Fruit fly (Drosophila melanogaster) whole organism, prepupa: ENCODE measurements around the gene ball.

ENCODE experiments used
- Blimp-1 ChIP-seq: fragments of 200-800 bp; sonication (Bioruptor generic); optimal IDR thresholded peaks from 3 replicates; lab custom pipeline; 2017; ENCODE audit warnings: missing biosample characterization, missing genetic modification characterization, mild to moderate bottlenecking, moderate library complexity, missing genetic modification reagents
- CG10631 ChIP-seq: fragments of 200-800 bp; sonication (Bioruptor generic); optimal IDR thresholded peaks from 2 replicates; lab custom pipeline; 2016; ENCODE audit warnings: missing biosample characterization, missing genetic modification characterization
- CG10669 ChIP-seq: fragments of 200-800 bp; sonication (Bioruptor generic); optimal IDR thresholded peaks from 3 replicates; lab custom pipeline; 2018; ENCODE audit warnings: missing biosample characterization, mild to moderate bottlenecking, missing genetic modification characterization, moderate library complexity
- CG11294 ChIP-seq: fragments of 200-800 bp; sonication (Bioruptor generic); IDR thresholded peaks from 2 replicates; pipeline ENCODE4 v1.3.6; 2022; ENCODE audit warnings: missing biosample characterization, missing genetic modification characterization
- CG11762 ChIP-seq: fragments of 200-800 bp; sonication (Bioruptor generic); optimal IDR thresholded peaks from 3 replicates; lab custom pipeline; 2016; ENCODE audit warnings: missing biosample characterization, missing genetic modification characterization; ENCODE audit not compliant: insufficient read depth
- CG11902 ChIP-seq: fragments of 200-800 bp; sonication (Bioruptor generic); optimal IDR thresholded peaks from 3 replicates; lab custom pipeline; 2016; ENCODE audit warnings: missing biosample characterization, missing genetic modification characterization
- CG15336 ChIP-seq: fragments of 200-800 bp; sonication (Bioruptor generic); IDR thresholded peaks from 2 replicates; pipeline ENCODE4 v1.3.6; 2022; ENCODE audit warnings: missing biosample characterization, missing genetic modification characterization
- CG1621 ChIP-seq: fragments of 200-800 bp; sonication (Bioruptor generic); optimal IDR thresholded peaks from 3 replicates; lab custom pipeline; 2018; ENCODE audit warnings: missing biosample characterization, mild to moderate bottlenecking, missing genetic modification characterization
- CG16779 ChIP-seq: fragments of 200-800 bp; sonication (Bioruptor generic); optimal IDR thresholded peaks from 3 replicates; lab custom pipeline; 2017; ENCODE audit warnings: missing biosample characterization, mild to moderate bottlenecking, missing genetic modification characterization
- CG3032 ChIP-seq: fragments of 200-800 bp; optimal IDR thresholded peaks from 2 replicates; lab custom pipeline; 2019; ENCODE audit warnings: missing biosample characterization, mild to moderate bottlenecking, missing genetic modification characterization, moderate library complexity
- CG31627 ChIP-seq: fragments of 200-800 bp; sonication (Bioruptor generic); optimal IDR thresholded peaks from 3 replicates; lab custom pipeline; 2016; ENCODE audit warnings: missing biosample characterization, missing genetic modification characterization
- CG32006 ChIP-seq: fragments of 200-800 bp; sonication (Bioruptor generic); optimal IDR thresholded peaks from 3 replicates; lab custom pipeline; 2017; ENCODE audit warnings: missing biosample characterization, mild to moderate bottlenecking, missing genetic modification characterization
- CG34406 ChIP-seq: fragments of 200-800 bp; sonication (Bioruptor generic); optimal IDR thresholded peaks from 3 replicates; lab custom pipeline; 2016; ENCODE audit warnings: missing biosample characterization, missing genetic modification characterization
- CG3919 ChIP-seq: fragments of 200-800 bp; sonication (Bioruptor generic); optimal IDR thresholded peaks from 3 replicates; lab custom pipeline; 2016; ENCODE audit warnings: missing biosample characterization, missing genetic modification characterization
- CG6792 ChIP-seq: fragments of 200-800 bp; sonication (Bioruptor generic); optimal IDR thresholded peaks from 3 replicates; lab custom pipeline; 2016; ENCODE audit warnings: missing biosample characterization, missing genetic modification characterization
- CG6808 ChIP-seq: fragments of 200-800 bp; sonication (Bioruptor generic); optimal IDR thresholded peaks from 3 replicates; lab custom pipeline; 2017; ENCODE audit warnings: missing biosample characterization, missing genetic modification characterization, mild to moderate bottlenecking, moderate library complexity, missing genetic modification reagents
- CG6854 ChIP-seq: fragments of 200-800 bp; sonication (Bioruptor generic); optimal IDR thresholded peaks from 2 replicates; lab custom pipeline; 2017; ENCODE audit warnings: missing biosample characterization, mild to moderate bottlenecking, missing genetic modification characterization
- CG7368 ChIP-seq: fragments of 200-800 bp; sonication (Bioruptor generic); optimal IDR thresholded peaks from 3 replicates; lab custom pipeline; 2016; ENCODE audit warnings: missing biosample characterization, missing genetic modification characterization
- CG8319 ChIP-seq: fragments of 200-800 bp; sonication (Bioruptor generic); optimal IDR thresholded peaks from 3 replicates; lab custom pipeline; 2016; ENCODE audit warnings: missing biosample characterization, missing genetic modification characterization
- CG8632 ChIP-seq: fragments of 200-800 bp; sonication (Bioruptor generic); optimal IDR thresholded peaks from 3 replicates; lab custom pipeline; 2016; ENCODE audit warnings: missing biosample characterization, missing genetic modification characterization
- CG9139 ChIP-seq: fragments of 200-800 bp; sonication (Bioruptor generic); optimal IDR thresholded peaks from 3 replicates; lab custom pipeline; 2017; ENCODE audit warnings: missing biosample characterization, mild to moderate bottlenecking, missing genetic modification characterization
- Eip75B ChIP-seq: fragments of 200-800 bp; sonication (Bioruptor generic); optimal IDR thresholded peaks from 3 replicates; lab custom pipeline; 2016; ENCODE audit warnings: missing biosample characterization, missing genetic modification characterization
- Eip78C ChIP-seq: fragments of 200-800 bp; sonication (Bioruptor generic); peaks from one replicate; lab custom pipeline; 2016; ENCODE audit warnings: missing biosample characterization, missing genetic modification characterization
- Eip93F ChIP-seq: fragments of 200-800 bp; sonication (Bioruptor generic); optimal IDR thresholded peaks from 2 replicates; lab custom pipeline; 2016; ENCODE audit warnings: missing biosample characterization, mild to moderate bottlenecking, missing genetic modification characterization
- Ets21C ChIP-seq: fragments of 200-800 bp; sonication (Bioruptor generic); optimal IDR thresholded peaks from 3 replicates; lab custom pipeline; 2016; ENCODE audit warnings: missing biosample characterization, missing genetic modification characterization
- Gug ChIP-seq: fragments of 200-800 bp; sonication (Bioruptor generic); IDR thresholded peaks from 2 replicates; pipeline ENCODE4 v1.3.6; 2022; ENCODE audit warnings: missing biosample characterization, missing genetic modification characterization
- Hr39 ChIP-seq: fragments of 200-800 bp; sonication (Bioruptor generic); optimal IDR thresholded peaks from 2 replicates; lab custom pipeline; 2016; ENCODE audit warnings: missing biosample characterization, missing genetic modification characterization
- Hr4 ChIP-seq: fragments of 200-800 bp; sonication (Bioruptor generic); optimal IDR thresholded peaks from 3 replicates; lab custom pipeline; 2016; ENCODE audit warnings: missing biosample characterization, missing genetic modification characterization
- Met ChIP-seq: fragments of 200-800 bp; sonication (Bioruptor generic); optimal IDR thresholded peaks from 3 replicates; lab custom pipeline; 2016; ENCODE audit warnings: missing biosample characterization, missing genetic modification characterization
- OdsH ChIP-seq: fragments of 200-800 bp; sonication (Bioruptor generic); optimal IDR thresholded peaks from 3 replicates; lab custom pipeline; 2016; ENCODE audit warnings: missing biosample characterization, missing genetic modification characterization
- Smox ChIP-seq: fragments of 200-800 bp; sonication (Bioruptor generic); optimal IDR thresholded peaks from 3 replicates; lab custom pipeline; 2016; ENCODE audit warnings: missing biosample characterization, missing genetic modification characterization
- Sox102F ChIP-seq: fragments of 200-800 bp; sonication (Bioruptor generic); optimal IDR thresholded peaks from 2 replicates; lab custom pipeline; 2016; ENCODE audit warnings: missing biosample characterization, mild to moderate bottlenecking, missing genetic modification characterization
- Sox14 ChIP-seq: fragments of 200-800 bp; sonication (Bioruptor generic); optimal IDR thresholded peaks from 3 replicates; lab custom pipeline; 2016; ENCODE audit warnings: missing biosample characterization, missing genetic modification characterization
- Sox15 ChIP-seq: fragments of 200-800 bp; sonication (Bioruptor generic); optimal IDR thresholded peaks from 3 replicates; lab custom pipeline; 2016; ENCODE audit warnings: missing biosample characterization, missing genetic modification characterization
- acj6 ChIP-seq: fragments of 200-800 bp; sonication (Bioruptor generic); optimal IDR thresholded peaks from 3 replicates; lab custom pipeline; 2016; ENCODE audit warnings: missing biosample characterization, missing genetic modification characterization
- dsx ChIP-seq: fragments of 200-800 bp; optimal IDR thresholded peaks from 3 replicates; lab custom pipeline; 2019; ENCODE audit warnings: missing biosample characterization, mild to moderate bottlenecking, missing genetic modification characterization, moderate library complexity; ENCODE audit not compliant: poor library complexity, severe bottlenecking
- fd59A ChIP-seq: fragments of 200-800 bp; sonication (Bioruptor generic); optimal IDR thresholded peaks from 2 replicates; lab custom pipeline; 2017; ENCODE audit warnings: missing biosample characterization, mild to moderate bottlenecking, missing genetic modification characterization, missing genetic modification reagents
- fd85E ChIP-seq: fragments of 200-800 bp; sonication (Bioruptor generic); optimal IDR thresholded peaks from 3 replicates; lab custom pipeline; 2016; ENCODE audit warnings: missing biosample characterization, missing genetic modification characterization
- fkh ChIP-seq: fragments of 200-800 bp; sonication (Bioruptor generic); optimal IDR thresholded peaks from 3 replicates; lab custom pipeline; 2017; ENCODE audit warnings: missing biosample characterization, mild to moderate bottlenecking, missing genetic modification characterization, moderate library complexity
- lz ChIP-seq: fragments of 200-800 bp; sonication (Bioruptor generic); optimal IDR thresholded peaks from 3 replicates; lab custom pipeline; 2016; ENCODE audit warnings: missing biosample characterization, missing genetic modification characterization
- net ChIP-seq: fragments of 200-800 bp; sonication (Bioruptor generic); optimal IDR thresholded peaks from 3 replicates; lab custom pipeline; 2016; ENCODE audit warnings: missing biosample characterization, missing genetic modification characterization
- pdm3 ChIP-seq: fragments of 200-800 bp; sonication (Bioruptor generic); optimal IDR thresholded peaks from 3 replicates; lab custom pipeline; 2016; ENCODE audit warnings: missing biosample characterization, missing genetic modification characterization
- salr ChIP-seq, 2 experiments: fragments of 200-800 bp; sonication (Bioruptor generic); optimal IDR thresholded peaks; 3 replicates each; lab custom pipeline; 2016 to 2018; ENCODE audit warnings: missing biosample characterization in 2 of 2, missing genetic modification characterization in 2 of 2, mild to moderate bottlenecking in 1 of 2
- spab ChIP-seq: fragments of 200-800 bp; sonication (Bioruptor generic); optimal IDR thresholded peaks from 2 replicates; lab custom pipeline; 2017; ENCODE audit warnings: missing biosample characterization, mild to moderate bottlenecking, missing genetic modification characterization, missing genetic modification reagents
- ss ChIP-seq, 2 experiments: fragments of 200-800 bp; sonication (Bioruptor generic); optimal IDR thresholded peaks; 2 replicates in 1 of 2; 3 replicates in 1 of 2; lab custom pipeline; 2017 to 2018; ENCODE audit warnings: mild to moderate bottlenecking in 2 of 2, missing biosample characterization in 2 of 2, missing genetic modification characterization in 2 of 2, moderate library complexity in 1 of 2
- svp ChIP-seq: fragments of 200-800 bp; sonication (Bioruptor generic); peaks from one replicate; lab custom pipeline; 2016; ENCODE audit warnings: missing biosample characterization, missing genetic modification characterization
- vri ChIP-seq: fragments of 200-800 bp; sonication (Bioruptor generic); optimal IDR thresholded peaks from 3 replicates; lab custom pipeline; 2016; ENCODE audit warnings: missing biosample characterization, mild to moderate bottlenecking, missing genetic modification characterization

Gene ball

DNA sequence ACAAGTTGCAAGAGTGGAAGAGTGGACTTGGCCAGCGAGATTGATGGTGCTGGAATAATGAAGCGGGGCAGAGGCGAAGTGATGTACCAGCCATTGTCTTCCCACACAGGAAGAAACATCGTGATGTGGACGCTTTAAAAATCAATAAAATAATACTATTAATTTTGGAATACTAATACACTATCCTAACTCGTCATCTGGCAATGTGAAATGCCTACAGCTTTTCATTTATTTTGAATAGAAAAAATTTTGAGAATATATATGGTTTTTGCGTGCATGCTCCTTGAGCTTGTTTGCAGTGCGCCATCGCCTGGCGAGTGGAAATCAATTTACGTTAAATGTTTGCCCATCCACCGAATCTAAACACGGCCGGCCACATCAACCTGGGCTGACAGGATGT, 34.7 kb downstream of the ball start (continued):
- TF ChIP-seq Met (GFP tag; lab: Kevin White, UChicago): peak; percentile 15
- peak; percentile 39 for TF ChIP-seq svp (GFP tag; lab: Kevin White, UChicago)
- TF ChIP-seq Sox102F (GFP tag; lab: Kevin White, UChicago): no peak
- TF ChIP-seq CG8319 (GFP tag; lab: Kevin White, UChicago): peak; percentile 7
- peak; percentile 62 for TF ChIP-seq pdm3 (GFP tag; lab: Kevin White, UChicago)
- peak; percentile 65 for TF ChIP-seq CG10669
- no peak for TF ChIP-seq Hr39 (GFP tag; lab: Kevin White, UChicago)
- no peak for TF ChIP-seq CG11902
- TF ChIP-seq CG7368 (GFP tag; lab: Kevin White, UChicago): no peak
- peak; percentile 44 for TF ChIP-seq CG1621 (tag; lab: Kevin White, UChicago)
- peak; percentile 57 for TF ChIP-seq Sox14 (GFP tag; lab: Kevin White, UChicago)
- TF ChIP-seq dsx (GFP tag; lab: Kevin White, UChicago): peak; percentile 34
- TF ChIP-seq CG16779 (tag; lab: Kevin White, UChicago): no peak
- peak; percentile 18 for TF ChIP-seq CG9139 (GFP tag; lab: Kevin White, UChicago)
- peak; percentile 79 for TF ChIP-seq CG32006 (GFP tag; lab: Kevin White, UChicago)
- TF ChIP-seq ss (GFP tag; optimal IDR thresholded peaks at IDR 0.05; lab: Kevin White, UChicago): peak in 1 of 2 experiments; percentile 32
- peak; percentile 63 for TF ChIP-seq CG3032 (tag; lab: Kevin White, UChicago)
- peak; percentile 34; the same call in 1 of the 2 replicates for TF ChIP-seq Gug
- peak; percentile 68 for TF ChIP-seq CG3919
- TF ChIP-seq Sox15 (GFP tag; lab: Kevin White, UChicago): no peak
- TF ChIP-seq fd85E: no peak
- peak; percentile 79 for TF ChIP-seq CG10631

DNA sequence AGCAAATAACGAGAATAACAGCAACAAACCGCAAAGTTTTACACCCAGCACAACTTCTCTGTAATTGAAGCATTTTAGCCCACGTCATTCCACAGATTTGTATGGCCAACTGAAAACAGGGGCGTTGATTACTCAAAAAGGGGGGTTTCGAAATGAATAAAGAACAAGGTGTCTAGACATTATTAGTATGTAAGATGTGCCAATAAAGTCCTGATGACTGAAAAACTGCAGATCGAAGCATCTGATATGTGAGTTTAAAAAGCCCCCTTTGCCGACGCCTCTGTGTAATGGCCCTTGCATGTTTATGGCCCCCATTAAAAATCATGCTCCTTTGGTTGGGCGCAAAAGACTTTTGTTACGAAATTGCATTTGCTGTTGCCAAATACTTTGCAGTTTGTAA, 45.5 kb downstream of the ball start:
- peak; percentile 42 for TF ChIP-seq Blimp-1
- TF ChIP-seq CG34406 (GFP tag; lab: Kevin White, UChicago): peak; percentile 72
- peak; percentile 43 for TF ChIP-seq fd85E
- peak; percentile 61 for TF ChIP-seq CG8319 (GFP tag; lab: Kevin White, UChicago)
- TF ChIP-seq Ets21C (GFP tag; lab: Kevin White, UChicago): peak; percentile 78
- TF ChIP-seq lz (GFP tag; lab: Kevin White, UChicago): peak; percentile 79
- peak; percentile 86 for TF ChIP-seq CG3919
- TF ChIP-seq Hr4: peak; percentile 70
- TF ChIP-seq CG15336 (GFP tag; lab: Robert Waterston, UW): peak; percentile 62; the same call in 1 of the 2 replicates
- peak; percentile 83 for TF ChIP-seq Sox14 (GFP tag; lab: Kevin White, UChicago)
- peak; percentile 82 for TF ChIP-seq CG31627 (GFP tag; lab: Kevin White, UChicago)
- TF ChIP-seq CG11902: peak; percentile 72
- peak; percentile 47 to 52 for TF ChIP-seq salr (GFP tag; optimal IDR thresholded peaks at IDR 0.05; lab: Kevin White, UChicago)
- peak; percentile 78 for TF ChIP-seq Sox102F (GFP tag; lab: Kevin White, UChicago)
- peak; percentile 65 for TF ChIP-seq net (GFP tag; lab: Kevin White, UChicago)
- TF ChIP-seq Smox (GFP tag; lab: Kevin White, UChicago): peak; percentile 78
- TF ChIP-seq svp (GFP tag; lab: Kevin White, UChicago): peak; percentile 93
- TF ChIP-seq fkh: no peak
- TF ChIP-seq spab (GFP tag; lab: Kevin White, UChicago): peak; percentile 72
- TF ChIP-seq Eip78C (GFP tag; lab: Kevin White, UChicago): peak; percentile 92
- TF ChIP-seq CG11294 (GFP tag; lab: Robert Waterston, UW): peak; percentile 42; the same call in 1 of the 2 replicates
- TF ChIP-seq Eip75B (GFP tag; lab: Kevin White, UChicago): peak; percentile 66
- peak; percentile 68 for TF ChIP-seq CG6808 (GFP tag; lab: Kevin White, UChicago)
- peak; percentile 57 for TF ChIP-seq vri (GFP tag; lab: Kevin White, UChicago)
- TF ChIP-seq Met (GFP tag; lab: Kevin White, UChicago): peak; percentile 83
- no peak for TF ChIP-seq Eip93F (GFP tag; lab: Kevin White, UChicago)
- TF ChIP-seq acj6 (GFP tag; lab: Kevin White, UChicago): peak; percentile 83
- TF ChIP-seq CG10631: peak; percentile 72
- TF ChIP-seq CG6854: peak; percentile 19
- TF ChIP-seq CG32006 (GFP tag; lab: Kevin White, UChicago): peak; percentile 67
- TF ChIP-seq CG8632: peak; percentile 52
- peak; percentile 56 for TF ChIP-seq CG11762 (GFP tag; lab: Kevin White, UChicago)
- peak; percentile 81 for TF ChIP-seq CG6792 (GFP tag; lab: Kevin White, UChicago)
- TF ChIP-seq pdm3 (GFP tag; lab: Kevin White, UChicago): peak; percentile 80
- peak; percentile 62 for TF ChIP-seq fd59A
- TF ChIP-seq OdsH (GFP tag; lab: Kevin White, UChicago): peak; percentile 82
- peak; percentile 70 for TF ChIP-seq ss (GFP tag; optimal IDR thresholded peaks at IDR 0.05; lab: Kevin White, UChicago)
- peak; percentile 67 for TF ChIP-seq dsx (GFP tag; lab: Kevin White, UChicago)
